Fruit fly (Drosophila melanogaster): Measurements from ENCODE around the gene Apoltp.
A peak's percentile ranks its signal among the peaks of the same experiment; 100 is the strongest.

Apoltp gene

DNA sequence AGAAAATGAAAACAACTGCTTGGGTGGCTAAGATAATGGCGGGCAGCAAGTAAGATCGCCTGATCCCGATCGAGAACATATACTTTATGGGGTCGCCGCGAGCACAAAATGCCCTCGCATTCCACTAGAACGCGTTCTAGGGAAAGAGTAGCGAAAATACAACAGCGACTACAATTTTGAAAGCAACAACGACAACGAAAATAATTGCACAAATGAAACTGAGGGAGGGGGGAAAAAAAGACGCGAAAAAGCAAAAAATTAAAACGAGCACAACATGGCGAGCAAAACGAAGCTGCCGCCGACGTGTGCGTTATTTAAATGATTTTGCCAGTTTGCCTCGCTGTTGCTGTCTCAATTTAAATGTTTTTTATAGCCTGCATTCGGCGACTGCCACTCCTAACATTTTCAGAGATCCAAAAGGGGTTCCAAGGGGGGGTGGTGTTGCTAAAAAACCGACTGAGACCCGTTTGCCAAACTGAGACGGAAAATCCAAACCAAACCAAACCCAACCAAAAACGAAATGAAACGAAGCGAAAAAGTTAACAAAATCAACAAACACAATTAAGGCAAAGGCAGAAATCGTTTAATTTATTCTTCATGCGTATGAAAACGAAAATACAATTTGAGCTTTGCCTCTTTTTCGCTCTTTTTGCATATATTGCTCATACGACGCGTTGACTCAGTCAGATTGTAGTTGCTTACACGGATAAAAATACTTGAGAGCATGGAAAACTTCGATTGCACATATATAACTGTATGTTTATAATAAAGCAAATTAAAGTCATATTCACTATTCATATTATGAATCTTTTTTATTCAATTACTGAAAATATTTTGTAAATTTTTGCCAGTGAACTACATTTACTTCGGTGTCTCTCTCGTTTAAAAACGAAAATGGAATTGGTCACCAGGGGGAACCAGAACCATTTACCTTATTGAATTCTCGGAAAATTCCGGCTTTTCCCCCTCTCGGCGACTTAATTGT lies 58.7 kb downstream of the Apoltp start:
- TF ChIP-seq Pif1B (GFP tag; optimal IDR thresholded peaks at IDR 0.05) (peak; percentile 60), CG32121 (GFP tag; IDR thresholded peaks at IDR 0.05) (peak; percentile 92), fd96Ca (GFP tag; IDR thresholded peaks at IDR 0.05) (peak; percentile 63; the same call in 2 of the 3 replicates), CG9948 (tag; optimal IDR thresholded peaks at IDR 0.05) (peak; percentile 44), gl (tag; optimal IDR thresholded peaks at IDR 0.05) (peak; percentile 35), CG14655 (GFP tag; optimal IDR thresholded peaks at IDR 0.05) (peak; percentile 36), Snoo (tag; optimal IDR thresholded peaks at IDR 0.05) (peak; percentile 58), CG4496 (GFP tag; IDR thresholded peaks at IDR 0.05) (peak; percentile 90), CG34367 (tag; optimal IDR thresholded peaks at IDR 0.05) (no peak), CG8301 (tag; optimal IDR thresholded peaks at IDR 0.05) (peak; percentile 55), CG12605 (GFP tag; IDR thresholded peaks at IDR 0.05) (peak; percentile 68), CG15710 (tag; optimal IDR thresholded peaks at IDR 0.05) (peak; percentile 59), CG13204 (GFP tag; optimal IDR thresholded peaks at IDR 0.05) (no peak), D1 (tag; optimal IDR thresholded peaks at IDR 0.05) (peak; percentile 43), Pif1A (GFP tag; optimal IDR thresholded peaks at IDR 0.05) (peak; percentile 67), CG10348 (GFP tag; IDR thresholded peaks at IDR 0.05) (peak; percentile 44; the same call in 1 of the 2 replicates), EcR (GFP tag; optimal IDR thresholded peaks at IDR 0.05) (no peak), rn (GFP tag; IDR thresholded peaks at IDR 0.05) (peak; percentile 69), Ets98B (GFP tag; IDR thresholded peaks at IDR 0.05) (peak; percentile 84), CG17806 (tag; optimal IDR thresholded peaks at IDR 0.05) (peak; percentile 51), CG8159 (tag; optimal IDR thresholded peaks at IDR 0.05) (peak; percentile 62)

DNA sequence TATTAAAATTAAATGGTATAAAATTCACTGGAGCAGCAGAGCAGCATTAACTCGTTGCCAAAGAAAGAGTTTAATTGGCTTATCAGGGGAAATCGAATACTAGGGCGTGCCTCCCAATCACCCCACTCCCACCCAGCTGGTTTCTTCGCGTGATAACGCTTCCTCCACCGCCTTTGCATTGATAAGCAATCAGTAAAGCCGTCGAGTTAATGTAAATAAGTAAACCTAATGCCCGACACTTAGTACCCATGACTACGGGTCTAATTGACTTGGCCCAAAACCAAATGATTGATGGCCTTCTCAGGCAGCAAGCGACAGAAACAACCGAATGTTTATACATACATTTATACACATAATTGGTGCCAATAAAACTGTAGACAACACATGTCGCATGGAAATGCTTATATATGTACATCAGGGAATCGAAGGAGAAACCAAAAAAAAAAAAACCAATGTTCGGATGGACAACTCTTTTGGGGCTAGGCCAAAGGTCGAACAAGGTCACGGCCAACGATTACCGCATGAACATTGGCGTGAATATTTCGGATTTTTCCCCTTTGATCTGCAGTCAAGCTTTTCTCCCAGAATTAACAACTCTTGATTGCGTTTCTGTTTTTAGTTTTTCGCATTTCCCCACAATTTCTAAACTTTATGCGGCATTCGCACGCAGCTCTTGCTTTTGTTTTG lies 60.1 kb downstream of the Apoltp start:
- TF ChIP-seq CG15710 (tag; optimal IDR thresholded peaks at IDR 0.05): no peak

DNA sequence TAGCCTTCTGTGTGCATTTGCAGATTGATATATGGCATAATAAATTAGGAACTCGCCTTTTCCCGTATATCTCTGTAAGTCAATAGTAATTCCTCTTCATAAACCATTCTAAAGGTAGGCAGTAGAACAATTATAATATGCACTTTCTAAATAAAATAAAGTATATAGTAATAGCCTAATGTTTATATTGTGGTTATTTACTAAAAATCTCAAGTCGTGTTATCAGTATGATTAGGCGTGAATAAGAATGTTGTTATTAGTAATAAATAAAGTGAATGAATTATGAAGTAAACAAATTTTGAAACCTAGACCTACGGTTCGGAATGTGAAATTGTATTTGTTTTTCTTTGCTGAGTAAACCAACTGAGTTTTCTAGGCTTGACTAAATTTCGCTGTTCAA lies 61.7 kb downstream of the Apoltp start:
- TF ChIP-seq D1 (tag; optimal IDR thresholded peaks at IDR 0.05) (no peak), CG15710 (tag; optimal IDR thresholded peaks at IDR 0.05) (no peak), CG17806 (tag; optimal IDR thresholded peaks at IDR 0.05) (no peak), EcR (GFP tag; optimal IDR thresholded peaks at IDR 0.05) (no peak), CG12605 (GFP tag; IDR thresholded peaks at IDR 0.05) (no peak), CG9948 (tag; optimal IDR thresholded peaks at IDR 0.05) (no peak), Pif1A (GFP tag; optimal IDR thresholded peaks at IDR 0.05) (no peak)

DNA sequence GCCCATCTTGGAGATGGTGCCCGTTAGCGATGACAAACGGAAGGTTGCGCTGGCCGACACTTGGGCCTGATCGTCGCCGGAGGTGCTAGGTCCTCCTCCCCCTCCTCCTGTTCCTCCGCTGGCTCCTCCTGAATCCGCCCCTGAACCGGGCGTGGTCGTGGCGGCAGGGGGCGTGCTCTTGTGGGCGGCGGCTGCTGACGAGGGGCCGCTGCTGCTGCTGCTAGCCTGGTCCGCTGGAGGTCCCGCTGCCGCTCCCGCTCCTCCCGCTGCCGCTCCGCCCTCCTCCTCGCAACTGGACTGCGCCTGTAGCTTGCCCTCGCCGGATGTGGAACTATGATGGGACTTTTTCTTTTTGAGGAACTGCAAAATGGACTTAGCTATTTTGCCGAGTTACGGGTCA lies 63.6 kb downstream of the Apoltp start:
- TF ChIP-seq CG15710 (tag; optimal IDR thresholded peaks at IDR 0.05) (no peak), EcR (GFP tag; optimal IDR thresholded peaks at IDR 0.05) (no peak), CG13204 (GFP tag; optimal IDR thresholded peaks at IDR 0.05) (no peak), CG10348 (GFP tag; IDR thresholded peaks at IDR 0.05) (no peak), CG17806 (tag; optimal IDR thresholded peaks at IDR 0.05) (no peak), CG34367 (tag; optimal IDR thresholded peaks at IDR 0.05) (no peak), CG8159 (tag; optimal IDR thresholded peaks at IDR 0.05) (no peak), CG4496 (GFP tag; IDR thresholded peaks at IDR 0.05) (no peak), Ets98B (GFP tag; IDR thresholded peaks at IDR 0.05) (no peak), Pif1A (GFP tag; optimal IDR thresholded peaks at IDR 0.05) (no peak), Pif1B (GFP tag; optimal IDR thresholded peaks at IDR 0.05) (no peak), fd96Ca (GFP tag; IDR thresholded peaks at IDR 0.05) (no peak; the same call in 2 of the 3 replicates), CG8301 (tag; optimal IDR thresholded peaks at IDR 0.05) (no peak)

DNA sequence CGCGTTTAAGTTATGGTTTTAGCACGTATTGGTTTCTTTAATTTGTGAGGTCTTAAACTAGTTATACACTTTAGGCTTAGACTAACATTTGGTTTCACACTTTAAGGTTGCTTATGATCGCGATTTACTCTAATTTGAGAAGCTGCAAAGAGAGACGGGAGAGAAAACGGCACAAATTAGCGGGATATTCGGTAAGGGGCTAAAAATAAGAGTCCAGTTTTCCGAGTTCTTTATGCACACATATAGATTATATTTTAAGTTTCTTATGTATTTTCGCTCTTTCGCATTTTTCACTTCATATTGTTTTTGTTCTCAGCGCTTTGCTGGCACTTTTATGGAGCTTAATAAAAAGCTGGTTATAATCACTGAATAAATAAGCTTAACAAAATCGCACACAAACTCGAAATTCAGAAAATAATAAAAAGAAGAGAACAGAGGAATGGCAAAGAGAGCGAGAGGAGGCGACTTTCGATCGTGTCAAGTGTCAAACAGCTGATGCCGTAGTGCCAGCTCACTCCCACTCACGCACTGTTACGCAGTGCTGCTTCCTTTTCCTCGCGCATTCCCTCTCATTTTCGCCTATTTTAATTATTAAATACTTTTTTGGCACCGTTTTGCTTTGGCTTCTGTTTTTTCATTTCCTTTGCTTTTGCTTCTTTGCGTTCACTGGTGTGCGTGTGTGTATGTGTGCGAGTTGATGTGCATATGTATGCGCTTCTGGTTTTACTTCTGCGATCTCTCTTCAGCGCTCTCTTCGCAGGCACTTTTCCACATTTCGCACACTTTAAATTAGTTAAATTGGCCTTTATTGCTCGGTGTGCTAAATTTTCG lies 64.3 kb downstream of the Apoltp start:
- TF ChIP-seq Pif1A (GFP tag; optimal IDR thresholded peaks at IDR 0.05) (peak; percentile 1), CG12605 (GFP tag; IDR thresholded peaks at IDR 0.05) (0 out of 2 replicates have a peak, but pooled peaks have one; percentile 32), CG34367 (tag; optimal IDR thresholded peaks at IDR 0.05) (no peak), CG15710 (tag; optimal IDR thresholded peaks at IDR 0.05) (no peak)

Data from whole organism, pupa.